Worm (Caenorhabditis elegans): ENCODE measurements around the gene T01B4.3.

Gene T01B4.3

DNA sequence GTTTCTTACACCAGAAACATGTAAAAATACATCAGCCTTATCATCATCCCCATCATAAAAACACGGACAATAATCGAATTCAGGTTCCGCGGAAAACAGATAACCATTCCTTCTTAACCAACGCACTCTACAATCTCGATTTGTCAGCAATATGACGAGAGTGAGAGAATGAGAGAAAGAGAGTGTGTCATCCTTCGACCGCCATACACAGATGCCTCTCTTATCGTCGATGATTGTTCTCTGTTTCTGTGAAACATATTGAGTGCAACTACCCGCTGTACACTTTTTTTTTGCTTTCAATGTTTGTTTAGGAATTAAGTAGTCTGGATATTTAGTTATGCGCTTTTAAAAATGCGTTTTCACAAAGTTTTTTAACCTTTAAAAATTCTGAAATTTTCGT, 31.5 kb upstream of the T01B4.3 start:
- TF ChIP-seq mdl-1 (tag; optimal IDR thresholded peaks at IDR 0.05) (peak in 1 of 2 experiments; percentile 60), lin-1 (GFP tag; IDR thresholded peaks at IDR 0.05) (0 out of 2 replicates have a peak, but pooled peaks have one; percentile 52), snpc-1.2 (GFP tag; IDR thresholded peaks at IDR 0.05) (no peak), snpc-4 (tag; optimal IDR thresholded peaks at IDR 0.05) (no peak), nhr-10 (tag; optimal IDR thresholded peaks at IDR 0.05) (peak; percentile 21), lsy-2 (tag; optimal IDR thresholded peaks at IDR 0.05) (peak in 1 of 2 experiments; percentile 52), php-3 (GFP tag; IDR thresholded peaks at IDR 0.05) (peak; percentile 75), tra-1 (GFP tag; IDR thresholded peaks at IDR 0.05) (no peak), dve-1 (tag; optimal IDR thresholded peaks at IDR 0.05; ENCODE audit: insufficient read depth) (peak; percentile 96), mxl-3 (GFP tag; optimal IDR thresholded peaks at IDR 0.05) (peak; percentile 78), T26A8.4 (GFP tag; IDR thresholded peaks at IDR 0.05) (no peak), nhr-102 (tag; optimal IDR thresholded peaks at IDR 0.05) (peak; percentile 51), mep-1 (tag; optimal IDR thresholded peaks at IDR 0.05) (peak; percentile 54), daf-19 (GFP tag; conservative IDR thresholded peaks at IDR 0.05) (no peak), daf-16 (GFP tag; optimal IDR thresholded peaks at IDR 0.05) (peak in 1 of 2 experiments; percentile 31), daf-16 (tag; optimal IDR thresholded peaks at IDR 0.05) (peak; percentile 97), madf-5 (GFP tag; IDR thresholded peaks at IDR 0.05) (no peak), dpl-1 (GFP tag; optimal IDR thresholded peaks at IDR 0.05) (no peak), mes-2 (tag; optimal IDR thresholded peaks at IDR 0.05; ENCODE audit: poor library complexity, severe bottlenecking) (peak; percentile 70), Y48G9A.11 (GFP tag; IDR thresholded peaks at IDR 0.05) (no peak), F26F4.8 (GFP tag; conservative IDR thresholded peaks at IDR 0.05) (no peak), set-16 (GFP tag; IDR thresholded peaks at IDR 0.05) (no peak), Y105C5A.15 (GFP tag; IDR thresholded peaks at IDR 0.05) (no peak), unc-39 (tag; optimal IDR thresholded peaks at IDR 0.05) (no peak), hlh-30 (tag; optimal IDR thresholded peaks at IDR 0.05; ENCODE audit: insufficient read depth) (peak; percentile 59), nhr-48 (tag; optimal IDR thresholded peaks at IDR 0.05) (peak; percentile 90), lin-15B (tag; optimal IDR thresholded peaks at IDR 0.05) (no peak), pqm-1 (tag; optimal IDR thresholded peaks at IDR 0.05) (peak; percentile 81), gei-8 (GFP tag; optimal IDR thresholded peaks at IDR 0.05) (no peak), madf-9 (GFP tag; conservative IDR thresholded peaks at IDR 0.05) (no peak), pha-4 (GFP tag; IDR thresholded peaks at IDR 0.05) (peak; percentile 32; the same call in 1 of the 2 replicates), pha-4 (tag; optimal IDR thresholded peaks at IDR 0.05) (no peak), hmg-1.1 (GFP tag; IDR thresholded peaks at IDR 0.05) (peak; percentile 34; the same call in 1 of the 2 replicates), dmd-6 (GFP tag; IDR thresholded peaks at IDR 0.05) (peak; percentile 87), nhr-77 (tag; optimal IDR thresholded peaks at IDR 0.05) (peak; percentile 90), hlh-11 (tag; optimal IDR thresholded peaks at IDR 0.05) (peak; percentile 95), T20F7.1 (GFP tag; optimal IDR thresholded peaks at IDR 0.05) (peak; percentile 37), nhr-41 (GFP tag; IDR thresholded peaks at IDR 0.05) (no peak), nhr-42 (GFP tag; IDR thresholded peaks at IDR 0.05) (0 out of 2 replicates have a peak, but pooled peaks have one; percentile 53)

DNA sequence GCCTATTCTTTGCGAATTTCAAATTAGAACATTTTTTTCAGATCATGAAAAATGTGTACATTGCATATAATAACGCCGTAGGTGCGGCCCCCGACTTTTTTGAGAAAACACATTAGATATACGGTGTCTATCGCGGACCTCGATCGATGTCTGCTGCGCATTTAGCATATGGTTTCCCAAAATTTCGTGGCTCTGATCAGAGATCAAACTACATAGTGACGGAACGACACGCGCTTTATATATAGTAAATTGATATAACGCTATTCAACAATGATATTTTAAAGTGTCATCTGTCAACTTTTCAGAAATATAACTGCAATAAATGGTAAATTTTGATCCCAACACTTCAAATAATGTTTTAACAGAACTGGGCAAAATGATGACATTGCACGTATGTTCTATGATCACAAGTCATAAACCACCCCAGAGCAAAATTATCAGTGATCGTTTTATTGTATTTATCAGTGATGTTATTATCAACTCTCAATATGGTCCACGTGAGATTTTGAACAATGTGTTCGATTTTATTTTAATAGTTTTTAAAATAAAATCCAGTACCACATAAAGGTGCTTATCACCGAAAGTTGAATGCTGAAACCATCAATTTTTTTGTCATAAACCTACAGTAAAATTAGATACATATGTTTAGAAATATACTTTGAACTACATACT, 28.8 kb upstream of the T01B4.3 start:
- TF ChIP-seq T20F7.1 (GFP tag; optimal IDR thresholded peaks at IDR 0.05): peak; percentile 23
- TF ChIP-seq jun-1 (tag; optimal IDR thresholded peaks at IDR 0.05): no peak
- TF ChIP-seq unc-62 (GFP tag; optimal IDR thresholded peaks at IDR 0.05 in 1 of 2): no peak
- TF ChIP-seq unc-62 (tag; optimal IDR thresholded peaks at IDR 0.05): no peak
- peak; percentile 45 for TF ChIP-seq nhr-77 (tag; optimal IDR thresholded peaks at IDR 0.05)
- peak; percentile 77 for TF ChIP-seq tra-1 (GFP tag; IDR thresholded peaks at IDR 0.05)
- TF ChIP-seq daf-16 (GFP tag; optimal IDR thresholded peaks at IDR 0.05): peak in 1 of 2 experiments; percentile 22
- TF ChIP-seq daf-16 (tag; optimal IDR thresholded peaks at IDR 0.05): peak; percentile 90
- TF ChIP-seq php-3 (GFP tag; IDR thresholded peaks at IDR 0.05): peak; percentile 98
- TF ChIP-seq hlh-11 (tag; optimal IDR thresholded peaks at IDR 0.05): peak; percentile 83
- no peak for TF ChIP-seq madf-9 (GFP tag; conservative IDR thresholded peaks at IDR 0.05)
- TF ChIP-seq hlh-30 (tag; optimal IDR thresholded peaks at IDR 0.05; ENCODE audit: insufficient read depth): peak; percentile 34
- no peak for TF ChIP-seq nhr-28 (tag; optimal IDR thresholded peaks at IDR 0.05)
- no peak for TF ChIP-seq lin-15B (tag; optimal IDR thresholded peaks at IDR 0.05)
- peak; percentile 57 for TF ChIP-seq nhr-6 (tag; optimal IDR thresholded peaks at IDR 0.05)
- TF ChIP-seq dmd-6 (GFP tag; IDR thresholded peaks at IDR 0.05): peak; percentile 87
- TF ChIP-seq fkh-10 (GFP tag; optimal IDR thresholded peaks at IDR 0.05): no peak
- TF ChIP-seq pqm-1 (tag; optimal IDR thresholded peaks at IDR 0.05): peak; percentile 70
- TF ChIP-seq mdl-1 (tag; optimal IDR thresholded peaks at IDR 0.05): peak in 1 of 2 experiments; percentile 69
- TF ChIP-seq lsy-2 (tag; optimal IDR thresholded peaks at IDR 0.05): peak in 1 of 2 experiments; percentile 18
- TF ChIP-seq dve-1 (tag; optimal IDR thresholded peaks at IDR 0.05; ENCODE audit: insufficient read depth): peak; percentile 85
- TF ChIP-seq nhr-102 (tag; optimal IDR thresholded peaks at IDR 0.05): peak; percentile 29
- TF ChIP-seq aha-1 (tag): peak; percentile 73
- TF ChIP-seq saeg-2 (GFP tag; IDR thresholded peaks at IDR 0.05): no peak
- TF ChIP-seq pha-4 (GFP tag; IDR thresholded peaks at IDR 0.05): no peak; the same call in 1 of the 2 replicates
- TF ChIP-seq pha-4 (tag; optimal IDR thresholded peaks at IDR 0.05): no peak
- TF ChIP-seq mxl-3 (GFP tag; optimal IDR thresholded peaks at IDR 0.05): no peak
